Worm (Caenorhabditis elegans): ENCODE measurements around the gene max-2.

- TF ChIP-seq ama-1 (optimal IDR thresholded peaks at IDR 0.05): no peak
- no peak for TF ChIP-seq snpc-4 (tag; optimal IDR thresholded peaks at IDR 0.05)
- no peak for TF ChIP-seq nhr-12 (tag; optimal IDR thresholded peaks at IDR 0.05)
- TF ChIP-seq elt-1 (tag; optimal IDR thresholded peaks at IDR 0.05): no peak
- TF ChIP-seq lsy-12 (tag; optimal IDR thresholded peaks at IDR 0.05): no peak
- TF ChIP-seq fos-1 (tag; optimal IDR thresholded peaks at IDR 0.05): no peak
Measured at ce11 chrII:13073102-13073501, 47.5 kb upstream of the max-2 start, which contains the start of gene F42G4.5.
